Worm (Caenorhabditis elegans) whole organism, mixed stage, embryonic: Measurements from ENCODE around the gene C17G10.13.

ENCODE experiments used
- M03D4.4 ChIP-seq: sonication (generic microtip); optimal IDR thresholded peaks from 2 replicates; lab custom pipeline; 2017; ENCODE audit warnings: mild to moderate bottlenecking, missing genetic modification characterization, missing compliant biosample characterization
- bed-3 ChIP-seq: fragments of 200-800 bp; sonication (Bioruptor generic); optimal IDR thresholded peaks from 3 replicates; lab custom pipeline; 2018; ENCODE audit warnings: mild to moderate bottlenecking, missing genetic modification characterization, moderate library complexity, missing compliant biosample characterization
- blmp-1 ChIP-seq: fragments of 150-350 bp; optimal IDR thresholded peaks from 2 replicates; lab custom pipeline; 2014; ENCODE audit warnings: missing biosample characterization, missing genetic modification characterization
- ceh-39 ChIP-seq: fragments of 150-350 bp; optimal IDR thresholded peaks from 2 replicates; lab custom pipeline; 2014; ENCODE audit warnings: missing biosample characterization, missing genetic modification characterization
- ceh-43 ChIP-seq: fragments of 200-800 bp; sonication (Bioruptor generic); optimal IDR thresholded peaks from 2 replicates; lab custom pipeline; 2018; ENCODE audit warnings: mild to moderate bottlenecking, missing genetic modification characterization, moderate library complexity, missing compliant biosample characterization
- ceh-83 ChIP-seq: fragments of 200-800 bp; sonication (Bioruptor generic); optimal IDR thresholded peaks from 2 replicates; lab custom pipeline; 2018; ENCODE audit warnings: mild to moderate bottlenecking, missing genetic modification characterization, missing compliant biosample characterization
- ces-1 ChIP-seq: fragments of 150-350 bp; optimal IDR thresholded peaks from 2 replicates; lab custom pipeline; 2014; ENCODE audit warnings: missing biosample characterization, missing genetic modification reagents, missing genetic modification characterization
- cnd-1 ChIP-seq: fragments of 200-800 bp; sonication (Bioruptor generic); optimal IDR thresholded peaks from 2 replicates; lab custom pipeline; 2018; ENCODE audit warnings: mild to moderate bottlenecking, missing genetic modification characterization, missing compliant biosample characterization
- drap-1 ChIP-seq: fragments of 200-800 bp; sonication (Bioruptor generic); optimal IDR thresholded peaks from 3 replicates; lab custom pipeline; 2018; ENCODE audit warnings: mild to moderate bottlenecking, missing genetic modification characterization, missing compliant biosample characterization
- elt-1 ChIP-seq: sonication (generic microtip); optimal IDR thresholded peaks from 2 replicates; lab custom pipeline; 2017; ENCODE audit warnings: missing genetic modification characterization, mild to moderate bottlenecking, missing compliant biosample characterization, antibody characterized with exemption, moderate library complexity, borderline replicate concordance; ENCODE audit not compliant: insufficient read depth
- elt-3 ChIP-seq: fragments of 150-350 bp; optimal IDR thresholded peaks from 2 replicates; lab custom pipeline; 2014; ENCODE audit warnings: missing biosample characterization, missing genetic modification characterization
- flh-1 ChIP-seq: fragments of 200-800 bp; sonication (Bioruptor generic); optimal IDR thresholded peaks from 2 replicates; lab custom pipeline; 2018; ENCODE audit warnings: mild to moderate bottlenecking, missing genetic modification characterization, moderate library complexity, missing compliant biosample characterization
- ham-2 ChIP-seq: fragments of 200-800 bp; sonication (Bioruptor generic); optimal IDR thresholded peaks from 2 replicates; lab custom pipeline; 2018; ENCODE audit warnings: mild to moderate bottlenecking, missing genetic modification characterization, missing compliant biosample characterization
- hlh-1 ChIP-seq: fragments of 150-350 bp; optimal IDR thresholded peaks from 2 replicates; lab custom pipeline; 2014; ENCODE audit warnings: missing biosample characterization, missing genetic modification reagents, missing genetic modification characterization
- lin-13 ChIP-seq: fragments of 150-350 bp; optimal IDR thresholded peaks from 2 replicates; lab custom pipeline; 2014; ENCODE audit warnings: missing biosample characterization, missing genetic modification characterization
- lin-32 ChIP-seq: fragments of 200-800 bp; sonication (Bioruptor generic); optimal IDR thresholded peaks from 2 replicates; lab custom pipeline; 2018; ENCODE audit warnings: mild to moderate bottlenecking, missing genetic modification characterization, missing compliant biosample characterization
- lsy-2 ChIP-seq: fragments of 150-350 bp; optimal IDR thresholded peaks from 2 replicates; lab custom pipeline; 2014; ENCODE audit warnings: missing biosample characterization, missing genetic modification characterization
- mab-5 ChIP-seq: fragments of 150-350 bp; optimal IDR thresholded peaks from 2 replicates; lab custom pipeline; 2014; ENCODE audit warnings: missing biosample characterization, missing genetic modification characterization
- mep-1 ChIP-seq: fragments of 150-350 bp; optimal IDR thresholded peaks from 2 replicates; lab custom pipeline; 2017; ENCODE audit warnings: missing biosample characterization, missing genetic modification reagents, missing genetic modification characterization, inconsistent platforms
- mls-2 ChIP-seq: sonication (generic microtip); optimal IDR thresholded peaks from 2 replicates; lab custom pipeline; 2016; ENCODE audit warnings: mild to moderate bottlenecking, missing genetic modification characterization, moderate library complexity, missing compliant biosample characterization
- nhr-12 ChIP-seq: fragments of 150-350 bp; optimal IDR thresholded peaks from 2 replicates; lab custom pipeline; 2014; ENCODE audit warnings: missing biosample characterization, missing genetic modification characterization
- nhr-2 ChIP-seq: fragments of 150-350 bp; optimal IDR thresholded peaks from 2 replicates; lab custom pipeline; 2014; ENCODE audit warnings: missing biosample characterization, missing genetic modification characterization
- nhr-237 ChIP-seq: fragments of 150-350 bp; optimal IDR thresholded peaks from 2 replicates; lab custom pipeline; 2014; ENCODE audit warnings: missing biosample characterization, missing genetic modification characterization
- nhr-28 ChIP-seq: fragments of 150-350 bp; optimal IDR thresholded peaks from 2 replicates; lab custom pipeline; 2014; ENCODE audit warnings: missing biosample characterization, missing genetic modification characterization
- nhr-76 ChIP-seq: sonication (generic microtip); optimal IDR thresholded peaks from 2 replicates; lab custom pipeline; 2017; ENCODE audit warnings: missing biosample characterization, missing genetic modification characterization
- pha-4 ChIP-seq: fragments of 150-350 bp; optimal IDR thresholded peaks from 2 replicates; lab custom pipeline; 2018; ENCODE audit warnings: missing biosample characterization, missing genetic modification reagents, missing genetic modification characterization
- sem-2 ChIP-seq: fragments of 200-800 bp; sonication (Bioruptor generic); optimal IDR thresholded peaks from 2 replicates; lab custom pipeline; 2018; ENCODE audit warnings: mild to moderate bottlenecking, missing genetic modification characterization, missing compliant biosample characterization
- snpc-4 ChIP-seq: fragments of 150-350 bp; optimal IDR thresholded peaks from 2 replicates; lab custom pipeline; 2014; ENCODE audit warnings: missing biosample characterization, missing genetic modification characterization
- sptf-1 ChIP-seq: sonication (generic microtip); optimal IDR thresholded peaks from 2 replicates; lab custom pipeline; 2017; ENCODE audit warnings: mild to moderate bottlenecking, missing genetic modification characterization, moderate library complexity, missing compliant biosample characterization
- tbx-8 ChIP-seq: fragments of 200-800 bp; sonication (Bioruptor generic); optimal IDR thresholded peaks from 2 replicates; lab custom pipeline; 2018; ENCODE audit warnings: mild to moderate bottlenecking, missing genetic modification characterization, moderate library complexity, missing compliant biosample characterization
- unc-120 ChIP-seq: sonication (generic microtip); optimal IDR thresholded peaks from 2 replicates; lab custom pipeline; 2017; ENCODE audit warnings: missing genetic modification characterization, missing compliant biosample characterization; ENCODE audit not compliant: poor library complexity, severe bottlenecking
- unc-39 ChIP-seq: fragments of 150-350 bp; optimal IDR thresholded peaks from 2 replicates; lab custom pipeline; 2014; ENCODE audit warnings: missing biosample characterization, missing genetic modification characterization
- unc-62 ChIP-seq: fragments of 150-350 bp; optimal IDR thresholded peaks from 2 replicates; lab custom pipeline; 2014; ENCODE audit warnings: missing biosample characterization, missing genetic modification reagents, missing genetic modification characterization
- zip-8 ChIP-seq: fragments of 150-350 bp; optimal IDR thresholded peaks from 2 replicates; lab custom pipeline; 2014; ENCODE audit warnings: missing biosample characterization, missing genetic modification characterization
- ztf-11 ChIP-seq: fragments of 150-350 bp; optimal IDR thresholded peaks from 2 replicates; lab custom pipeline; 2014; ENCODE audit warnings: missing biosample characterization, missing genetic modification characterization

C17G10.13 gene

DNA sequence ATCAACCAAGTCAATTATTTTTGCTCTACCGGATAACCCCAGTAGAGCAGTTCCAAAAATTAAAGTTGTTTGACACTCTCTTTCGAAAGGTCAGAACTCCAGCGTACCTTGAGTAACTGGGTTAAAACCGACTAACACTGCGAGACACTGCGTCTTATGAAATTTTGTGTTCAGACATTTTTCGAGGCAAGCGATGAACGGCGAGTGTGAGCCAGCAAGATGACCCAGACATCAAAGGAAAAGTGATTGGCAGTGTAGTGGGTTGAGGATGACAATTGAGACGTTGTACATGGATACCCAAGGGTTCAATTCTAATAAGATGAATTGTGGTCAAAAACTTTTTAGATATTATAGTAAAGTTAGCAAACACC lies 45.5 kb downstream of the C17G10.13 start:
- TF ChIP-seq nhr-2 (tag; lab: Kevin White, UChicago): peak; percentile 23
- no peak for TF ChIP-seq sem-2 (GFP tag; lab: Kevin White, UChicago)

DNA sequence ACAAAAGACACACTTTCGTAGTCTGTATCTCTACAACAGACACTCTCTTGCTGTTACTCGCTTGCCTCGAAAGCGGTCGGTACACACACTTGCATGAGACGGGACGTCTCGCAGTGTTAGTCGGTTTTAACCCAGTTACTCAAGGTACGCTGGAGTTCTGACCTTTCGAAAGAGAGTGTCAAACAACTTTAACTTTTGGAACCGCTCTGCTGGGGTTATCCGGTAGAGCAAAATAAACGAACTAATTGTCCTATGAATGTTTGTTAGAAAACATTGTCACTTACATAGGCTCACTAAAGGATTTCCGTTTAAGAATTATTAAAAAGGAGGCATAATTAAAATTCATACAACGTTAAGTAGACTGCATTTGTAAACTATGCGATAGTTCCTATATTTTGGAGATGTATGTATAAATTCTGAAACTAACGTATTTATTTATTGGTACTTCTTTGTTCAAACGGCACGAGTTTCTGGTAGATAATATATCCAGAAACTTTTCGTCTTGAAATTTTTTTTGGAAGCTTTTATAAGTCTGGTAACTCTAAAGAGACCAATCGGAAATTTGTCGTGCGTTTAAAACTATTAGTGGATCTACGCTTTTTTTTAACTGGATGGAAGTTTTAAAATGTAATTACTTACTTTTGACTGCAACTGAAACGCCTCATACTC lies 46.0 kb downstream of the C17G10.13 start:
- TF ChIP-seq nhr-2 (tag; lab: Kevin White, UChicago) (peak; percentile 86), lsy-2 (tag; lab: Kevin White, UChicago) (peak; percentile 84), mep-1 (peak; percentile 96), lin-13 (tag; lab: Kevin White, UChicago) (peak; percentile 85), nhr-12 (tag; lab: Kevin White, UChicago) (peak; percentile 89), zip-8 (no peak), pha-4 (peak; percentile 92), flh-1 (GFP tag; lab: Kevin White, UChicago) (peak; percentile 29), elt-1 (tag; lab: Kevin White, UChicago) (no peak), ham-2 (peak; percentile 75), ceh-83 (GFP tag; lab: Kevin White, UChicago) (peak; percentile 93), unc-62 (GFP tag; lab: Kevin White, UChicago) (peak; percentile 89), nhr-237 (tag; lab: Kevin White, UChicago) (peak; percentile 92), unc-120 (tag; lab: Kevin White, UChicago) (peak; percentile 94), lin-32 (GFP tag; lab: Kevin White, UChicago) (peak; percentile 78), ces-1 (peak; percentile 99), unc-39 (tag; lab: Kevin White, UChicago) (peak; percentile 55), ceh-39 (tag; lab: Kevin White, UChicago) (peak; percentile 74), snpc-4 (no peak), tbx-8 (peak; percentile 93), nhr-76 (tag; lab: Kevin White, UChicago) (no peak), hlh-1 (tag; lab: Kevin White, UChicago) (peak; percentile 72), ceh-43 (peak; percentile 86), nhr-28 (tag; lab: Kevin White, UChicago) (peak; percentile 24), mls-2 (tag; lab: Kevin White, UChicago) (peak; percentile 95), sem-2 (GFP tag; lab: Kevin White, UChicago) (peak; percentile 76), mab-5 (tag; lab: Kevin White, UChicago) (peak; percentile 84), blmp-1 (tag; lab: Kevin White, UChicago) (no peak), ztf-11 (tag; lab: Kevin White, UChicago) (peak; percentile 83), elt-3 (tag; lab: Kevin White, UChicago) (peak; percentile 80), bed-3 (GFP tag; lab: Kevin White, UChicago) (peak; percentile 65), drap-1 (GFP tag; lab: Kevin White, UChicago) (peak; percentile 89), cnd-1 (tag; lab: Kevin White, UChicago) (peak; percentile 80), M03D4.4 (tag; lab: Kevin White, UChicago) (peak; percentile 86), sptf-1 (peak; percentile 93)

DNA sequence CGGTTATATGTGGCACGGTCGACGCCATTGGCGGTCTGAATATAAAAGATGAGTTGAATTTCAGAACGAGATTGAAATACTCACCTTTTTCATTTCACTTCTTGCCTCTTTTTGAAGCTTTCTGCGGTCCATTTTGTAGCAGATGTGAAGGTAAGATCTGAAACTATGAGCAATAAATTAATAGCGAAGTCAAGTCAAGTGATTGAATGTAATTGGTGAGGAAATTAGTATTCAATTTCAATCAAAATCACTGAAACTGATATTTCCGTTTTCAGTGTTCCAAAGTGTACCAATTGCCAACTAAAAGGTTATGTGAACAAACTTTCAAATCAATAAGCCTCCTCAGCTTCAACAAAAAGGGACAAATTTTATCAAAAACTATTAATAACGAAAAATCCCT lies 47.9 kb downstream of the C17G10.13 start, which contains the start of gene C17C3.24:
Gene C17C3.24 (minus strand): TSS at position 101 of the 400 bp plus-strand sequence.
- TF ChIP-seq nhr-28 (tag; lab: Kevin White, UChicago) (no peak), ztf-11 (tag; lab: Kevin White, UChicago) (no peak), cnd-1 (tag; lab: Kevin White, UChicago) (no peak), drap-1 (GFP tag; lab: Kevin White, UChicago) (no peak), hlh-1 (tag; lab: Kevin White, UChicago) (no peak), ceh-43 (no peak), nhr-76 (tag; lab: Kevin White, UChicago) (no peak), snpc-4 (no peak), ces-1 (no peak), bed-3 (GFP tag; lab: Kevin White, UChicago) (no peak), sem-2 (GFP tag; lab: Kevin White, UChicago) (no peak), nhr-2 (tag; lab: Kevin White, UChicago) (no peak)
- TF ChIP-seq, all 35 proteins: peak for 0
